Worm (Caenorhabditis elegans) whole organism, late embryonic: ENCODE results near the gene sdz-21.

Source experiments
- F13H6.1 ChIP-seq: sonication (generic microtip); optimal IDR thresholded peaks from 2 replicates; lab custom pipeline; 2016; ENCODE audit warnings: missing genetic modification characterization, missing compliant biosample characterization
- ama-1 ChIP-seq: fragments of 150-350 bp; optimal IDR thresholded peaks from 2 replicates; lab custom pipeline; 2014
- ceh-2 ChIP-seq: sonication (generic microtip); optimal IDR thresholded peaks from 2 replicates; lab custom pipeline; 2016; ENCODE audit warnings: missing genotype, missing genetic modification characterization, missing compliant biosample characterization
- ceh-45 ChIP-seq: fragments of 200-800 bp; sonication (Bioruptor generic); IDR thresholded peaks from 2 replicates; pipeline ENCODE4 v1.3.6; 2022; ENCODE audit warnings: missing genetic modification reagents, missing genetic modification characterization, missing compliant biosample characterization
- hlh-30 ChIP-seq: sonication (generic microtip); optimal IDR thresholded peaks from 2 replicates; lab custom pipeline; 2017; ENCODE audit warnings: antibody characterized with exemption, missing genetic modification characterization, missing compliant biosample characterization; ENCODE audit not compliant: insufficient read depth
- hlh-8 ChIP-seq: sonication (generic microtip); optimal IDR thresholded peaks from 2 replicates; lab custom pipeline; 2016; ENCODE audit warnings: missing genotype, missing genetic modification characterization, missing compliant biosample characterization
- lin-11 ChIP-seq: fragments of 200-800 bp; sonication (Bioruptor generic); optimal IDR thresholded peaks from 2 replicates; lab custom pipeline; 2018; ENCODE audit warnings: mild to moderate bottlenecking, missing genetic modification characterization, missing compliant biosample characterization
- nhr-11 ChIP-seq: fragments of 150-350 bp; optimal IDR thresholded peaks from 2 replicates; lab custom pipeline; 2014; ENCODE audit warnings: missing biosample characterization, missing genetic modification characterization
- pha-4 ChIP-seq: fragments of 150-350 bp; optimal IDR thresholded peaks from 2 replicates; lab custom pipeline; 2018; ENCODE audit warnings: missing biosample characterization, missing genetic modification reagents, missing genetic modification characterization
- pqm-1 ChIP-seq: sonication (generic microtip); optimal IDR thresholded peaks from 2 replicates; lab custom pipeline; 2016; ENCODE audit warnings: missing genetic modification characterization, missing compliant biosample characterization
- unc-55 ChIP-seq: sonication (generic microtip); optimal IDR thresholded peaks from 2 replicates; lab custom pipeline; 2017; ENCODE audit warnings: missing biosample characterization, missing genetic modification reagents, missing genetic modification characterization

DNA sequence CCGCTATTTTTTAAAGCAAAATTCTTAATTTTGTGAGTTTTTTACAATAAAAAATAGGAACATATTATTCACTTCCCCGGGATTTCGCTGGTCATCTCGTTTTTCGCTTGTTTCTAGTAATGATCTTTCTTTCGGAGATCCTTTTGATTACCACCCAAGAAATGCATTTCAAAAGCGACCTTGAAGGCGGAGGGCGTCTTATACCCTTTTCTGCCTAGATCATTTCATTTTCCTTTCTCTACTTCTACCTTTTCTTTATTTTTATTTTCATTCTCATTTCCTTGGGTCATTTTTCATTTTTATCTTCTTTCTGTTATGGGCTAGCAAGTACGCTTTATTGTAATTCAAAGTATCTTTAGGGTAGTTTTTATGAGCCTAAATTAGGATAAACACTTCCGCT is 36.7 kb downstream of the sdz-21 start:
- TF ChIP-seq hlh-8 (tag; lab: Kevin White, UChicago): no peak
- no peak for TF ChIP-seq lin-11
- TF ChIP-seq pqm-1 (tag; lab: Kevin White, UChicago): no peak
- TF ChIP-seq unc-55: no peak
- TF ChIP-seq nhr-11: no peak
- TF ChIP-seq pha-4 (tag; lab: Kevin White, UChicago): no peak
- TF ChIP-seq ama-1: no peak
- TF ChIP-seq ceh-2 (tag; lab: Kevin White, UChicago): no peak
- no peak for TF ChIP-seq F13H6.1
- TF ChIP-seq ceh-45 (GFP tag; lab: Robert Waterston, UW): no peak
- TF ChIP-seq hlh-30 (tag; lab: Kevin White, UChicago): no peak
